Fruit fly (Drosophila melanogaster) whole organism, adult: ENCODE results near the gene CG13616.

Experiments
- CG11617 ChIP-seq: fragments of 200-800 bp; sonication (Bioruptor generic); optimal IDR thresholded peaks from 2 replicates; lab custom pipeline; 2017; ENCODE audit warnings: mild to moderate bottlenecking, missing biosample characterization, missing genetic modification reagents, missing genetic modification characterization
- CG12768 ChIP-seq: fragments of 200-800 bp; sonication (Bioruptor generic); optimal IDR thresholded peaks from 2 replicates; lab custom pipeline; 2017; ENCODE audit warnings: missing biosample characterization, missing genetic modification characterization, mild to moderate bottlenecking, moderate library complexity, missing genetic modification reagents
- CG14711 ChIP-seq: fragments of 200-800 bp; sonication (Bioruptor generic); optimal IDR thresholded peaks from 2 replicates; lab custom pipeline; 2018; ENCODE audit warnings: missing biosample characterization, mild to moderate bottlenecking, missing genetic modification characterization, moderate library complexity
- CG1620 ChIP-seq: fragments of 200-800 bp; sonication (Bioruptor generic); optimal IDR thresholded peaks from 2 replicates; lab custom pipeline; 2016; ENCODE audit warnings: missing biosample characterization, missing genetic modification characterization
- CG33017 ChIP-seq: fragments of 200-800 bp; sonication (Bioruptor generic); optimal IDR thresholded peaks from 2 replicates; lab custom pipeline; 2018; ENCODE audit warnings: missing biosample characterization, mild to moderate bottlenecking, missing genetic modification characterization, moderate library complexity
- CG5204 ChIP-seq: fragments of 200-800 bp; sonication (Bioruptor generic); optimal IDR thresholded peaks from 2 replicates; lab custom pipeline; 2016; ENCODE audit warnings: missing biosample characterization, missing genetic modification characterization
- CG7045 ChIP-seq: fragments of 200-800 bp; sonication (Bioruptor generic); optimal IDR thresholded peaks from 2 replicates; lab custom pipeline; 2017; ENCODE audit warnings: missing biosample characterization, mild to moderate bottlenecking, missing genetic modification characterization
- CG7101 ChIP-seq: fragments of 200-800 bp; sonication (Bioruptor generic); optimal IDR thresholded peaks from 2 replicates; lab custom pipeline; 2018; ENCODE audit warnings: missing biosample characterization, mild to moderate bottlenecking, missing genetic modification characterization, moderate library complexity
- Clk ChIP-seq: fragments of 200-800 bp; sonication (Bioruptor generic); optimal IDR thresholded peaks from 2 replicates; lab custom pipeline; 2017; ENCODE audit warnings: missing biosample characterization, missing genetic modification characterization
- Crg-1 ChIP-seq: fragments of 200-800 bp; sonication (Bioruptor generic); optimal IDR thresholded peaks from 2 replicates; lab custom pipeline; 2016; ENCODE audit warnings: missing biosample characterization, missing genetic modification characterization
- Hr96 ChIP-seq: fragments of 200-800 bp; sonication (Bioruptor generic); optimal IDR thresholded peaks from 2 replicates; lab custom pipeline; 2016; ENCODE audit warnings: missing biosample characterization, missing genetic modification characterization
- Mnt ChIP-seq: fragments of 200-800 bp; sonication (Bioruptor generic); optimal IDR thresholded peaks from 2 replicates; lab custom pipeline; 2016; ENCODE audit warnings: missing biosample characterization, mild to moderate bottlenecking, missing genetic modification characterization
- bab1 ChIP-seq: fragments of 200-800 bp; sonication (Bioruptor generic); optimal IDR thresholded peaks from 3 replicates; lab custom pipeline; 2019; ENCODE audit warnings: missing biosample characterization, mild to moderate bottlenecking, missing genetic modification characterization, moderate library complexity
- cic ChIP-seq: fragments of 200-800 bp; sonication (Bioruptor generic); optimal IDR thresholded peaks from 2 replicates; lab custom pipeline; 2017; ENCODE audit warnings: missing biosample characterization, mild to moderate bottlenecking, missing genetic modification characterization, moderate library complexity
- cnc ChIP-seq, 2 experiments: fragments of >200 bp; optimal IDR thresholded peaks; 2 replicates each; lab custom pipeline; 2017
- kay ChIP-seq: fragments of 200-800 bp; sonication (Bioruptor generic); peaks from one replicate; lab custom pipeline; 2016; ENCODE audit warnings: missing biosample characterization, missing genetic modification characterization, borderline replicate concordance
- ovo ChIP-seq: fragments of 200-800 bp; sonication (Bioruptor generic); optimal IDR thresholded peaks from 2 replicates; lab custom pipeline; 2016; ENCODE audit warnings: missing biosample characterization, missing genetic modification characterization
- pad ChIP-seq: fragments of 200-800 bp; sonication (Bioruptor generic); optimal IDR thresholded peaks from 3 replicates; lab custom pipeline; 2017; ENCODE audit warnings: missing biosample characterization, missing genetic modification characterization, mild to moderate bottlenecking, moderate library complexity, missing genetic modification reagents
- tj ChIP-seq: fragments of 200-800 bp; sonication (Bioruptor generic); optimal IDR thresholded peaks from 3 replicates; lab custom pipeline; 2017; ENCODE audit warnings: missing biosample characterization, mild to moderate bottlenecking, missing genetic modification characterization, moderate library complexity
- toe ChIP-seq: fragments of 200-800 bp; sonication (Bioruptor generic); optimal IDR thresholded peaks from 2 replicates; lab custom pipeline; 2016; ENCODE audit warnings: missing biosample characterization, missing genetic modification characterization

The CG13616 gene

DNA sequence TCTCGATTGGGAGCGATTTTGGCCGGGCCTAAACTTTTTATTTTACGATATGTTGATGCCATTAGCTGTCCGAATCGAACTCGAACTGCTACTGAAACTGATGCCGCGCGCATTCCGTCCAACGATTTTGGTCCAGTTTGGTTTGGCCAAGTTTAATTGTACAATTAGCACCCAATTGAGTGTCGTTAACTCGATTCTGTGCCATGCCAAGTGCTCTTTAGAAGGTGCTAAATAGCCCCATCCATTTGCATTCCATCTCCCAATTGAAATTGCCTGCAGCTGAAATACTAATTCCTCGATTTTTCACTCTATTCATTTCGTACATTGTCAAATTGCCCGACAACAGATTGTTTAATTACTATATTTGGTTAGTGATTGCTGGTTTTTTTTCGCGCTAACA is 17.1 kb upstream of the CG13616 start, which contains the start of gene CG17781:
TSS of gene CG17781 (minus strand) at position 101 of the 400 bp plus-strand sequence.
- TF ChIP-seq CG12768 (GFP tag; lab: Kevin White, UChicago) (no peak), tj (GFP tag; lab: Kevin White, UChicago) (no peak), CG33017 (tag; lab: Kevin White, UChicago) (no peak), cnc (optimal IDR thresholded peaks at IDR 0.05; lab: Kevin White, UChicago) (no peak)

DNA sequence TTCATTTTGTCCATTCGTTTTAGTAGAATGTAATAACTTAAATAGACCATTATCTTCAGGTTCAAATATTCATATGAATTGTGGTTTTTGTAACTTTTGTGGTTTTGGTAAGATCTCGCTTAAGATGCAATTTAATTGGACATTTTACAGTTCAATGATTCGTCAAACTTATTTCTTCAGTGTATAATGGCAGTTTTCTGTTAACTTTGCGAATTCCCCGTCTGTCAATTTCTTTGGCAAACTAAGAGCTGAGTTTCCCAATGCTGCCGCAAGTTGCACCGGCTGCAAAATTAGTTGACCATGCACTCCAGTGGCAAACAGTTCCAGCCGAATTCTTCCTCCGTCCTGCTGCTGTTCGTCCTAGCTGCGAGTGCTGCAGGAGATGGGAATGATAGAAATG is 16.1 kb upstream of the CG13616 start, which contains the start of gene CG33342:
TSS of gene CG33342 (plus strand) at position 301 of the 400 bp plus-strand sequence.
- no peak for TF ChIP-seq toe (GFP tag; lab: Kevin White, UChicago)
- TF ChIP-seq Hr96 (GFP tag; lab: Kevin White, UChicago): no peak
- no peak for TF ChIP-seq CG1620 (GFP tag; lab: Kevin White, UChicago)
- TF ChIP-seq CG12768 (GFP tag; lab: Kevin White, UChicago): no peak
- TF ChIP-seq kay (GFP tag; lab: Kevin White, UChicago): no peak
- TF ChIP-seq Crg-1 (GFP tag; lab: Kevin White, UChicago): no peak
- no peak for TF ChIP-seq cic (GFP tag; lab: Kevin White, UChicago)
- TF ChIP-seq CG33017 (tag; lab: Kevin White, UChicago): no peak
- TF ChIP-seq CG7045 (GFP tag; lab: Kevin White, UChicago): no peak
- TF ChIP-seq CG7101 (tag; lab: Kevin White, UChicago): no peak
- no peak for TF ChIP-seq cnc (optimal IDR thresholded peaks at IDR 0.05; lab: Kevin White, UChicago)
- no peak for TF ChIP-seq Clk (GFP tag; lab: Kevin White, UChicago)

DNA sequence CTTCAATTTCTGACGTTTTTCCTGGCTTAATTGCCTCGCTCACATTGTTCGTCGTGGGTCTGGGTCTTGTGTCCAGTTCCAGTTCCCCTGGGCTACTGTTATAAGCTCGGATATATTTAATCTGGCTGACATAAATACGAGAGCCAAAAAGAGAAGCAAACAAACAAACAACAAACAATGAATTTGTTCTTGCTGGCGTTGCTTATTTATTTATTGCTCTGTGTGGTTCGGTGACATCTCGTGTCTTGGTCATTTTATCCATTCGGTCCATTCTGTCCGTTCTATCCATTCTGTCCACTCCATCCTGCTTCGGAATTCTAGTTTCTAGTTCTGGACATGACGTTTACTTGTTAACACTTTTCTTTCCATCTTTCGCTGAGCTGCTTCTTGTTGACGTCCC is 7.7 kb upstream of the CG13616 start, which contains the start of gene CG17780:
TSS of gene CG17780 (minus strand) at position 101 of the 400 bp plus-strand sequence.
- TF ChIP-seq tj (GFP tag; lab: Kevin White, UChicago) (no peak), CG7045 (GFP tag; lab: Kevin White, UChicago) (no peak), Clk (GFP tag; lab: Kevin White, UChicago) (no peak), bab1 (no peak), CG33017 (tag; lab: Kevin White, UChicago) (no peak), pad (GFP tag; lab: Kevin White, UChicago) (no peak), Mnt (GFP tag; lab: Kevin White, UChicago) (no peak), toe (GFP tag; lab: Kevin White, UChicago) (no peak), CG5204 (GFP tag; lab: Kevin White, UChicago) (no peak), Hr96 (GFP tag; lab: Kevin White, UChicago) (no peak), CG14711 (tag; lab: Kevin White, UChicago) (no peak), ovo (GFP tag; lab: Kevin White, UChicago) (no peak), CG1620 (GFP tag; lab: Kevin White, UChicago) (no peak), CG7101 (tag; lab: Kevin White, UChicago) (no peak), cnc (optimal IDR thresholded peaks at IDR 0.05; lab: Kevin White, UChicago) (no peak), CG12768 (GFP tag; lab: Kevin White, UChicago) (no peak)

DNA sequence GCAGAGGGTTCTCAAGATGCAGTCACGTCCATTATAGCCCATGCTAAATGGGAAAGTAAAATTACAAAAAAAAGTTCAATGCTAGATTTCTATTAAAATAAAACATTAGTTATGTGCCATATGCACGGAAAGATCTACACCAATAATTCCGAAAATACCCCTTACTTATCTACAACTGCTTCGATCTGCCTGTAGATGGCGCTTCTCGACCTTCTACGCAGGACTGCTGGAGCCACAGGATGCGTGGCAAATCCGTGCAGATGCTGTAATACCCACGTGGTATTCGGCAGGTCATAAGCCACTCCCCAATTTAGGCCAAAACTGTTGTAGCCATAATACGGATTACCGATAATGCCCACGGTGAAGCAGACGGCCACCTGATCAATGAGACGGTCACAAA is 6.3 kb upstream of the CG13616 start:
- TF ChIP-seq CG11617 (GFP tag; lab: Kevin White, UChicago): no peak
- no peak for TF ChIP-seq CG7101 (tag; lab: Kevin White, UChicago)
- TF ChIP-seq ovo (GFP tag; lab: Kevin White, UChicago): no peak
- no peak for TF ChIP-seq CG7045 (GFP tag; lab: Kevin White, UChicago)
- TF ChIP-seq Crg-1 (GFP tag; lab: Kevin White, UChicago): no peak
- TF ChIP-seq pad (GFP tag; lab: Kevin White, UChicago): no peak
- no peak for TF ChIP-seq Mnt (GFP tag; lab: Kevin White, UChicago)
- TF ChIP-seq CG1620 (GFP tag; lab: Kevin White, UChicago): no peak
- no peak for TF ChIP-seq CG12768 (GFP tag; lab: Kevin White, UChicago)

DNA sequence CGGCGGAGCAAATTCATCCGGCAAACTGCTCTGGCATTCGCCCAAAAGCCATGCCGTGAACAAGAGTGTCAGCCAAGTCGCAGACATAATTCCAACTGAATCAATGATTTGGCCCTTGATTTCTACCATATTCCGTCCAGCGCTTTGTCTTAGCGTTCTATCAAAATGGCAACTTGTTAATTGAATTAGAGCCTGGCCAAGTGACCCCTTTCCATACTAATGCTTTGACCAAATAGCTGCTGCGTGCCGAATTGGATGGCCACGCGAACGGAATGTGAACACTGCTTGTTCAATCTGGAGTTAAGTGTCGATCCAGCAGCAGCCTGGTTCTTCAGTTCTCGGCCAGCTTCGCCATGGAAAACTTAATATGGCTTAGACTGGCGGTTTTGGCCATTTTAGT is 2.5 kb upstream of the CG13616 start, which contains the start of the genes CG5768 and CG13615:
TSS of gene CG5768 (minus strand) at position 101 of the 400 bp plus-strand sequence.
TSS of gene CG13615 (plus strand) at position 280 of the 400 bp plus-strand sequence.
- TF ChIP-seq Clk (GFP tag; lab: Kevin White, UChicago) (no peak), CG7101 (tag; lab: Kevin White, UChicago) (no peak), CG12768 (GFP tag; lab: Kevin White, UChicago) (no peak), cic (GFP tag; lab: Kevin White, UChicago) (no peak), CG5204 (GFP tag; lab: Kevin White, UChicago) (no peak), Crg-1 (GFP tag; lab: Kevin White, UChicago) (no peak), CG14711 (tag; lab: Kevin White, UChicago) (no peak), kay (GFP tag; lab: Kevin White, UChicago) (no peak), CG7045 (GFP tag; lab: Kevin White, UChicago) (no peak), tj (GFP tag; lab: Kevin White, UChicago) (no peak), CG11617 (GFP tag; lab: Kevin White, UChicago) (no peak), CG33017 (tag; lab: Kevin White, UChicago) (no peak), Hr96 (GFP tag; lab: Kevin White, UChicago) (no peak), ovo (GFP tag; lab: Kevin White, UChicago) (no peak), pad (GFP tag; lab: Kevin White, UChicago) (no peak), Mnt (GFP tag; lab: Kevin White, UChicago) (no peak)
